Worm (Caenorhabditis elegans) whole organism, L4/young adult: ENCODE results near the gene txt-12.

Experiments used
- W03F9.2 ChIP-seq: fragments of 150-350 bp; optimal IDR thresholded peaks from 2 replicates; lab custom pipeline; 2014; ENCODE audit warnings: missing biosample characterization, missing genetic modification characterization
- him-1 ChIP-seq: sonication (generic microtip); optimal IDR thresholded peaks from 2 replicates; lab custom pipeline; 2016; ENCODE audit warnings: missing genotype, missing genetic modification reagents, missing genetic modification characterization, missing compliant biosample characterization

ce11 chrV:15119517-15119916, 26.8 kb downstream of the txt-12 start, which contains the start of gene flor-1:
- TF ChIP-seq W03F9.2 (tag; lab: Kevin White, UChicago) (no peak), him-1 (no peak)
